Worm (Caenorhabditis elegans) whole organism, L4 larva: Measurements from ENCODE around the gene spcs-2.

Experiments used
- D1046.2 ChIP-seq: fragments of 200-800 bp; sonication (Bioruptor generic); IDR thresholded peaks from 2 replicates; pipeline ENCODE4 v1.3.6; 2022; ENCODE audit warnings: missing genetic modification characterization, missing compliant biosample characterization
- F26F4.8 ChIP-seq: fragments of 200-800 bp; sonication (Bioruptor generic); conservative IDR thresholded peaks from 2 replicates; pipeline ENCODE4 v1.3.6; 2022; ENCODE audit warnings: missing genetic modification characterization, missing compliant biosample characterization
- F44E2.7 ChIP-seq: fragments of 200-800 bp; sonication (Bioruptor generic); IDR thresholded peaks from 2 replicates; pipeline ENCODE4 v2.1.2; 2022; ENCODE audit warnings: missing genetic modification characterization, missing compliant biosample characterization
- T20F7.1 ChIP-seq: fragments of 200-800 bp; sonication (Bioruptor generic); optimal IDR thresholded peaks from 2 replicates; lab custom pipeline; 2018; ENCODE audit warnings: mild to moderate bottlenecking, missing genetic modification characterization, missing compliant biosample characterization
- Y105C5A.15 ChIP-seq: fragments of 200-800 bp; sonication (Bioruptor generic); IDR thresholded peaks from 2 replicates; pipeline ENCODE4 v1.3.6; 2022; ENCODE audit warnings: missing genetic modification characterization, missing compliant biosample characterization
- Y48G9A.11 ChIP-seq: fragments of 200-800 bp; sonication (Bioruptor generic); IDR thresholded peaks from 2 replicates; pipeline ENCODE4 v1.3.6; 2022; ENCODE audit warnings: missing genetic modification reagents, missing genetic modification characterization, missing compliant biosample characterization
- Y75B8A.6 ChIP-seq: fragments of 200-800 bp; sonication (Bioruptor generic); IDR thresholded peaks from 2 replicates; pipeline ENCODE4 v1.3.6; 2022; ENCODE audit warnings: missing genetic modification reagents, missing genetic modification characterization, missing compliant biosample characterization
- ZK546.5 ChIP-seq, 2 experiments: sonication (generic microtip); optimal IDR thresholded peaks; 2 replicates each; lab custom pipeline; 2017; ENCODE audit warnings: missing biosample characterization in 2 of 2, missing genetic modification characterization in 2 of 2
- ceh-20 ChIP-seq: fragments of 200-800 bp; sonication (Bioruptor generic); IDR thresholded peaks from 2 replicates; pipeline ENCODE4 v1.3.6; 2022; ENCODE audit warnings: missing genetic modification reagents, missing genetic modification characterization, missing compliant biosample characterization
- ceh-28 ChIP-seq: fragments of 150-350 bp; optimal IDR thresholded peaks from 2 replicates; lab custom pipeline; 2014; ENCODE audit warnings: missing biosample characterization, missing genetic modification reagents, missing genetic modification characterization
- ceh-44 ChIP-seq: fragments of 200-800 bp; sonication (Bioruptor generic); IDR thresholded peaks from 2 replicates; pipeline ENCODE4 v1.3.6; 2022; ENCODE audit warnings: missing genetic modification reagents, missing genetic modification characterization, missing compliant biosample characterization
- ceh-62 ChIP-seq: sonication (generic microtip); optimal IDR thresholded peaks from 2 replicates; lab custom pipeline; 2017; ENCODE audit warnings: missing biosample characterization, missing genetic modification characterization
- ceh-82 ChIP-seq: sonication (generic microtip); optimal IDR thresholded peaks from 2 replicates; lab custom pipeline; 2017; ENCODE audit warnings: missing biosample characterization, missing genetic modification characterization
- daf-12 ChIP-seq: fragments of 150-350 bp; optimal IDR thresholded peaks from 2 replicates; lab custom pipeline; 2014; ENCODE audit warnings: missing biosample characterization, missing genetic modification reagents, missing genetic modification characterization
- daf-16 ChIP-seq, 3 experiments: sonication (generic microtip); optimal IDR thresholded peaks; 2 replicates each; lab custom pipeline; 2016 to 2017; ENCODE audit warnings: missing genetic modification characterization in 3 of 3, missing genetic modification reagents in 3 of 3, mild to moderate bottlenecking in 2 of 3, missing compliant biosample characterization in 2 of 3, missing biosample characterization in 1 of 3, moderate library complexity in 1 of 3
- daf-19 ChIP-seq: fragments of 200-800 bp; sonication (Bioruptor generic); conservative IDR thresholded peaks from 2 replicates; pipeline ENCODE4 v1.3.6; 2022; ENCODE audit warnings: missing genetic modification characterization, missing compliant biosample characterization
- dmd-6 ChIP-seq: fragments of 200-800 bp; sonication (Bioruptor generic); IDR thresholded peaks from 2 replicates; pipeline ENCODE4 v1.3.6; 2022; ENCODE audit warnings: missing genetic modification reagents, missing genetic modification characterization, missing compliant biosample characterization
- dmd-8 ChIP-seq: fragments of 200-800 bp; sonication (Bioruptor generic); IDR thresholded peaks from 2 replicates; pipeline ENCODE4 v1.3.6; 2022; ENCODE audit warnings: missing genetic modification characterization, missing compliant biosample characterization
- fkh-10 ChIP-seq: fragments of 150-350 bp; optimal IDR thresholded peaks from 2 replicates; lab custom pipeline; 2014; ENCODE audit warnings: missing biosample characterization, missing genetic modification reagents, missing genetic modification characterization
- hif-1 ChIP-seq, 2 experiments: sonication (generic microtip); optimal IDR thresholded peaks; 2 replicates each; lab custom pipeline; 2016 to 2017; ENCODE audit warnings: missing compliant biosample characterization in 2 of 2, missing genetic modification characterization in 2 of 2, missing genetic modification reagents in 2 of 2, missing genotype in 2 of 2, mild to moderate bottlenecking in 1 of 2
- hlh-11 ChIP-seq: fragments of 200-800 bp; sonication (Bioruptor generic); optimal IDR thresholded peaks from 2 replicates; lab custom pipeline; 2018; ENCODE audit warnings: mild to moderate bottlenecking, missing genetic modification characterization, missing compliant biosample characterization
- hmg-1.1 ChIP-seq: fragments of 200-800 bp; sonication (Bioruptor generic); IDR thresholded peaks from 2 replicates; pipeline ENCODE4 v1.3.6; 2022; ENCODE audit warnings: missing genetic modification reagents, missing genetic modification characterization, missing compliant biosample characterization
- jun-1 ChIP-seq: fragments of 150-350 bp; optimal IDR thresholded peaks from 2 replicates; lab custom pipeline; 2014; ENCODE audit warnings: missing biosample characterization, missing genetic modification reagents, missing genetic modification characterization
- lin-1 ChIP-seq: fragments of 200-800 bp; sonication (Bioruptor generic); IDR thresholded peaks from 2 replicates; pipeline ENCODE4 v1.3.6; 2022; ENCODE audit warnings: missing genetic modification reagents, missing genetic modification characterization, missing compliant biosample characterization
- lin-15B ChIP-seq: fragments of 150-350 bp; sonication (generic microtip); optimal IDR thresholded peaks from 3 replicates; lab custom pipeline; 2014; ENCODE audit warnings: missing biosample characterization, missing genetic modification characterization
- lin-29 ChIP-seq: fragments of 200-800 bp; sonication (Bioruptor generic); IDR thresholded peaks from 2 replicates; pipeline ENCODE4 v1.3.6; 2022; ENCODE audit warnings: missing genetic modification reagents, missing genetic modification characterization, missing compliant biosample characterization
- lir-3 ChIP-seq: sonication (generic microtip); optimal IDR thresholded peaks from 2 replicates; lab custom pipeline; 2016; ENCODE audit warnings: mild to moderate bottlenecking, missing genetic modification characterization, missing compliant biosample characterization
- lsy-2 ChIP-seq, 2 experiments: fragments of 150-350 bp in 1 of 2; sonication (generic microtip) in 1 of 2; optimal IDR thresholded peaks; 2 replicates each; lab custom pipeline; 2014 to 2017; ENCODE audit warnings: missing biosample characterization in 2 of 2, missing genetic modification characterization in 2 of 2
- madf-5 ChIP-seq, 2 experiments: fragments of 200-800 bp; sonication (Bioruptor generic); IDR thresholded peaks; 2 replicates each; pipeline ENCODE4 v1.3.6; 2022; ENCODE audit warnings: missing compliant biosample characterization in 2 of 2, missing genetic modification characterization in 2 of 2
- mdt-29 ChIP-seq: fragments of 200-800 bp; sonication (Bioruptor generic); IDR thresholded peaks from 2 replicates; pipeline ENCODE4 v1.3.6; 2022; ENCODE audit warnings: missing genetic modification reagents, missing genetic modification characterization, missing compliant biosample characterization
- mep-1 ChIP-seq: fragments of 150-350 bp; sonication (generic microtip); optimal IDR thresholded peaks from 3 replicates; lab custom pipeline; 2014; ENCODE audit warnings: missing biosample characterization, missing genetic modification characterization
- mxl-3 ChIP-seq: fragments of 200-800 bp; sonication (Bioruptor generic); optimal IDR thresholded peaks from 2 replicates; lab custom pipeline; 2018; ENCODE audit warnings: mild to moderate bottlenecking, missing genetic modification characterization, missing compliant biosample characterization
- nhr-102 ChIP-seq: sonication (generic microtip); optimal IDR thresholded peaks from 2 replicates; lab custom pipeline; 2016; ENCODE audit warnings: mild to moderate bottlenecking, missing genetic modification characterization, moderate library complexity, missing compliant biosample characterization
- nhr-11 ChIP-seq: fragments of 150-350 bp; optimal IDR thresholded peaks from 2 replicates; lab custom pipeline; 2014; ENCODE audit warnings: missing biosample characterization, missing genetic modification characterization
- nhr-111 ChIP-seq: fragments of 200-800 bp; sonication (Bioruptor generic); optimal IDR thresholded peaks from 2 replicates; lab custom pipeline; 2018; ENCODE audit warnings: mild to moderate bottlenecking, missing genetic modification characterization, missing compliant biosample characterization
- nhr-42 ChIP-seq: fragments of 200-800 bp; sonication (Bioruptor generic); IDR thresholded peaks from 2 replicates; pipeline ENCODE4 v1.3.6; 2022; ENCODE audit warnings: missing genetic modification characterization, missing compliant biosample characterization
- nhr-48 ChIP-seq: sonication (generic microtip); optimal IDR thresholded peaks from 2 replicates; lab custom pipeline; 2016; ENCODE audit warnings: mild to moderate bottlenecking, missing genetic modification characterization, missing compliant biosample characterization
- php-3 ChIP-seq: fragments of 200-800 bp; sonication (Bioruptor generic); IDR thresholded peaks from 2 replicates; pipeline ENCODE4 v1.3.6; 2022; ENCODE audit warnings: missing genetic modification reagents, missing genetic modification characterization, missing compliant biosample characterization
- pqm-1 ChIP-seq: sonication (generic microtip); optimal IDR thresholded peaks from 2 replicates; lab custom pipeline; 2017; ENCODE audit warnings: missing biosample characterization, missing genetic modification characterization
- saeg-2 ChIP-seq: fragments of 200-800 bp; sonication (Bioruptor generic); IDR thresholded peaks from 2 replicates; pipeline ENCODE4 v1.3.6; 2022; ENCODE audit warnings: missing genetic modification reagents, missing genetic modification characterization, missing compliant biosample characterization
- sdz-12 ChIP-seq: fragments of 200-800 bp; sonication (Bioruptor generic); optimal IDR thresholded peaks from 2 replicates; lab custom pipeline; 2018; ENCODE audit warnings: mild to moderate bottlenecking, missing genetic modification characterization, missing compliant biosample characterization
- set-16 ChIP-seq: fragments of 200-800 bp; sonication (Bioruptor generic); IDR thresholded peaks from 2 replicates; pipeline ENCODE4 v1.3.6; 2022; ENCODE audit warnings: missing genetic modification reagents, missing genetic modification characterization, missing compliant biosample characterization
- snpc-4 ChIP-seq: fragments of 150-350 bp; optimal IDR thresholded peaks from 2 replicates; lab custom pipeline; 2014; ENCODE audit warnings: missing biosample characterization, missing genetic modification characterization
- spr-3 ChIP-seq: fragments of 200-800 bp; sonication (Bioruptor generic); optimal IDR thresholded peaks from 2 replicates; lab custom pipeline; 2018; ENCODE audit warnings: mild to moderate bottlenecking, missing genetic modification characterization, missing compliant biosample characterization
- tag-97 ChIP-seq: fragments of 200-800 bp; sonication (Bioruptor generic); IDR thresholded peaks from 2 replicates; pipeline ENCODE4 v1.3.6; 2022; ENCODE audit warnings: missing genetic modification characterization, missing compliant biosample characterization
- unc-130 ChIP-seq: sonication (generic microtip); optimal IDR thresholded peaks from 2 replicates; lab custom pipeline; 2016; ENCODE audit warnings: missing genetic modification reagents, missing genetic modification characterization, missing compliant biosample characterization
- unc-39 ChIP-seq: sonication (generic microtip); optimal IDR thresholded peaks from 2 replicates; lab custom pipeline; 2017; ENCODE audit warnings: missing biosample characterization, missing genetic modification characterization
- unc-62 ChIP-seq, 3 experiments: fragments of 150-350 bp in 1 of 3; sonication (generic microtip); optimal IDR thresholded peaks in 2 of 3; peaks in 1 of 3; 1 replicate in 1 of 3; 2 replicates in 2 of 3; lab custom pipeline; 2014 to 2017; ENCODE audit warnings: missing biosample characterization in 3 of 3, missing genetic modification characterization in 3 of 3, missing genetic modification reagents in 3 of 3, missing genotype in 1 of 3
- vab-7 ChIP-seq: fragments of 200-800 bp; sonication (Bioruptor generic); IDR thresholded peaks from 2 replicates; pipeline ENCODE4 v1.3.6; 2022; ENCODE audit warnings: missing genetic modification reagents, missing genetic modification characterization, missing compliant biosample characterization

spcs-2 gene

ce11 chrIII:12918575-12918974 lies 43.7 kb downstream of the spcs-2 start, which contains the start of gene Y37D8A.16:
TSS of gene Y37D8A.16 (minus strand) at chrIII:12918675.
- TF ChIP-seq mep-1 (tag; lab: Kevin White, UChicago) (no peak), lin-29 (GFP tag; lab: Robert Waterston, UW) (no peak)

ce11 chrIII:12919882-12920281 lies 45.1 kb downstream of the spcs-2 start:
- TF ChIP-seq ceh-44 (GFP tag; lab: Robert Waterston, UW) = no peak
- no peak for TF ChIP-seq madf-5 (GFP tag; IDR thresholded peaks at IDR 0.05; lab: Robert Waterston, UW)
- TF ChIP-seq hmg-1.1 = no peak
- no peak for TF ChIP-seq pqm-1 (tag; lab: Kevin White, UChicago)
- no peak for TF ChIP-seq Y105C5A.15 (GFP tag; lab: Robert Waterston, UW)
- no peak for TF ChIP-seq nhr-111
- no peak for TF ChIP-seq ceh-82 (tag; lab: Kevin White, UChicago)
- peak; percentile 23 for TF ChIP-seq jun-1 (tag; lab: Kevin White, UChicago)
- TF ChIP-seq F44E2.7 = no peak
- TF ChIP-seq tag-97 (GFP tag; lab: Robert Waterston, UW) = no peak
- TF ChIP-seq dmd-8 (GFP tag; lab: Robert Waterston, UW) = no peak
- TF ChIP-seq vab-7 (GFP tag; lab: Robert Waterston, UW) = no peak
- TF ChIP-seq hif-1 (tag; optimal IDR thresholded peaks at IDR 0.05; lab: Kevin White, UChicago) = no peak
- no peak for TF ChIP-seq spr-3 (GFP tag; lab: Kevin White, UChicago)
- TF ChIP-seq sdz-12 (GFP tag; lab: Kevin White, UChicago) = no peak
- no peak for TF ChIP-seq D1046.2 (GFP tag; lab: Robert Waterston, UW)
- TF ChIP-seq ceh-62 = no peak
- no peak for TF ChIP-seq nhr-48 (tag; lab: Kevin White, UChicago)
- TF ChIP-seq daf-19 (GFP tag; lab: Robert Waterston, UW) = no peak
- no peak for TF ChIP-seq lir-3 (tag; lab: Kevin White, UChicago)
- TF ChIP-seq snpc-4 (tag; lab: Kevin White, UChicago) = no peak
- TF ChIP-seq saeg-2 (GFP tag; lab: Robert Waterston, UW) = no peak
- TF ChIP-seq unc-62 (GFP tag; optimal IDR thresholded peaks at IDR 0.05 in 1 of 2; lab: Kevin White, UChicago) = no peak
- no peak for TF ChIP-seq unc-62 (tag; optimal IDR thresholded peaks at IDR 0.05; lab: Kevin White, UChicago)
- no peak for TF ChIP-seq fkh-10
- TF ChIP-seq unc-39 (tag; lab: Kevin White, UChicago) = no peak
- TF ChIP-seq Y48G9A.11 = no peak
- TF ChIP-seq set-16 (GFP tag; lab: Robert Waterston, UW) = no peak
- TF ChIP-seq mep-1 (tag; lab: Kevin White, UChicago) = peak; percentile 56
- no peak for TF ChIP-seq Y75B8A.6 (GFP tag; lab: Robert Waterston, UW)
- TF ChIP-seq mxl-3 (GFP tag; lab: Kevin White, UChicago) = no peak
- no peak for TF ChIP-seq daf-16 (GFP tag; optimal IDR thresholded peaks at IDR 0.05; lab: Kevin White, UChicago)
- peak; percentile 82 for TF ChIP-seq daf-16 (tag; optimal IDR thresholded peaks at IDR 0.05; lab: Kevin White, UChicago)
- TF ChIP-seq T20F7.1 (GFP tag; lab: Kevin White, UChicago) = no peak
- TF ChIP-seq nhr-42 (GFP tag; lab: Robert Waterston, UW) = no peak
- TF ChIP-seq lsy-2 (tag; optimal IDR thresholded peaks at IDR 0.05; lab: Kevin White, UChicago) = peak in 1 of 2 experiments; percentile 43
- no peak for TF ChIP-seq F26F4.8 (GFP tag; lab: Robert Waterston, UW)
- TF ChIP-seq daf-12 = no peak
- TF ChIP-seq nhr-11 (tag; lab: Kevin White, UChicago) = no peak
- TF ChIP-seq nhr-102 (tag; lab: Kevin White, UChicago) = no peak
- no peak for TF ChIP-seq mdt-29 (GFP tag; lab: Robert Waterston, UW)
- peak; percentile 68 for TF ChIP-seq hlh-11 (tag; lab: Kevin White, UChicago)
- TF ChIP-seq php-3 (GFP tag; lab: Robert Waterston, UW) = no peak
- peak; percentile 30; the same call in 1 of the 2 replicates for TF ChIP-seq dmd-6
- TF ChIP-seq unc-130 (GFP tag; lab: Kevin White, UChicago) = no peak
- TF ChIP-seq lin-1 (GFP tag; lab: Robert Waterston, UW) = no peak
- TF ChIP-seq lin-15B = no peak
- TF ChIP-seq ceh-20 (GFP tag; lab: Robert Waterston, UW) = no peak
- no peak for TF ChIP-seq ZK546.5 (tag; optimal IDR thresholded peaks at IDR 0.05; lab: Kevin White, UChicago)
- TF ChIP-seq ceh-28 (tag; lab: Kevin White, UChicago) = peak; percentile 11
